Worm (Caenorhabditis elegans) whole organism, midembryonic: ENCODE measurements around the gene cpg-4.

Source experiments
- T22C8.4 ChIP-seq: fragments of 200-800 bp; sonication (Bioruptor generic); IDR thresholded peaks from 2 replicates; pipeline ENCODE4 v1.3.6; 2022; ENCODE audit warnings: missing genetic modification characterization, missing compliant biosample characterization
- cog-1 ChIP-seq: sonication (generic microtip); optimal IDR thresholded peaks from 2 replicates; lab custom pipeline; 2016; ENCODE audit warnings: missing genetic modification characterization, missing compliant biosample characterization
- flt-1 ChIP-seq: fragments of 200-800 bp; sonication (Bioruptor generic); IDR thresholded peaks from 2 replicates; pipeline ENCODE4 v1.3.6; 2022; ENCODE audit warnings: missing genetic modification characterization, missing compliant biosample characterization
- klf-2 ChIP-seq: fragments of 200-800 bp; sonication (Bioruptor generic); conservative IDR thresholded peaks from 2 replicates; pipeline ENCODE4 v1.3.6; 2022; ENCODE audit warnings: missing genetic modification reagents, missing genetic modification characterization, missing compliant biosample characterization
- med-1 ChIP-seq: sonication (generic microtip); optimal IDR thresholded peaks from 2 replicates; lab custom pipeline; 2017; ENCODE audit warnings: missing genetic modification characterization, mild to moderate bottlenecking, missing compliant biosample characterization, antibody characterized with exemption, missing genetic modification reagents; ENCODE audit not compliant: insufficient read depth
- ref-1 ChIP-seq: fragments of 200-800 bp; sonication (Bioruptor generic); conservative IDR thresholded peaks from 2 replicates; pipeline ENCODE4 v1.3.6; 2022; ENCODE audit warnings: missing genetic modification reagents, missing genetic modification characterization, missing compliant biosample characterization
- tab-1 ChIP-seq: fragments of 200-800 bp; sonication (Bioruptor generic); IDR thresholded peaks from 2 replicates; pipeline ENCODE4 v1.3.6; 2022; ENCODE audit warnings: missing genetic modification characterization, missing compliant biosample characterization
- ztf-23 ChIP-seq: fragments of 200-800 bp; sonication (Bioruptor generic); IDR thresholded peaks from 2 replicates; pipeline ENCODE4 v1.3.6; 2022; ENCODE audit warnings: missing genetic modification reagents, missing genetic modification characterization, missing compliant biosample characterization
- ztf-29 ChIP-seq: fragments of 200-800 bp; sonication (Bioruptor generic); IDR thresholded peaks from 2 replicates; pipeline ENCODE4 v1.3.6; 2022; ENCODE audit warnings: missing genetic modification reagents, missing genetic modification characterization, missing compliant biosample characterization

The cpg-4 gene

ce11 chrV:5996114-5996513 is at the start of gene cpg-4:
TSS of gene cpg-4 (plus strand) at chrV:5996416.
- no peak for TF ChIP-seq klf-2 (GFP tag; lab: Robert Waterston, UW)
- no peak for TF ChIP-seq med-1 (GFP tag; lab: Kevin White, UChicago)
- no peak for TF ChIP-seq ztf-23 (GFP tag; lab: Robert Waterston, UW)
- TF ChIP-seq tab-1 (GFP tag; lab: Robert Waterston, UW), result no peak
- TF ChIP-seq flt-1 (GFP tag; lab: Robert Waterston, UW), result no peak
- TF ChIP-seq ref-1 (GFP tag; lab: Robert Waterston, UW), result no peak
- no peak for TF ChIP-seq T22C8.4
- TF ChIP-seq ztf-29 (GFP tag; lab: Robert Waterston, UW), result no peak
- TF ChIP-seq cog-1 (tag; lab: Kevin White, UChicago), result no peak

DNA sequence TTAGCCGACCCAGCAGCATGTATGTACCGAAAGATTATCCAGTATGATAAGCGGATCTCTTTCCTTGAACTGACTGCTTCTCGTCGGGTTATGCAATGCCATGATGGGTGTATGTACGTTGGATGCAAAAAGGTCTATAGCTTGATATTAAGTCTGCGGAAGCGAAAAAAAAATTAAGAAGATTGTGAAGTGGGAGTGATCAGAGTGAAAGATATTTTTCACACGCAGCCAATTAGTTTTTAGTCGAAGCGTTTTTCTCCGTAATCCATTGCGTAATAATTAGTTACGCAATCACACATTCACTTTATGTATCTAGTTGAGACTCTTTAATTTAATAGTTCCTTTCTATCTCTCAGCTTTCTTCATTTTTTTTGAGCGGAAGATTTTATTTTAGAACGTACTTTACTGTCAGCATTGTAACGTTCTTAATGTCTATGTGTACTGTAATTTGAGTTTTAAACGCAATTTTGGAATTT is 46.5 kb upstream of the cpg-4 start:
- no peak for TF ChIP-seq ref-1 (GFP tag; lab: Robert Waterston, UW)
- TF ChIP-seq flt-1 (GFP tag; lab: Robert Waterston, UW), result no peak

DNA sequence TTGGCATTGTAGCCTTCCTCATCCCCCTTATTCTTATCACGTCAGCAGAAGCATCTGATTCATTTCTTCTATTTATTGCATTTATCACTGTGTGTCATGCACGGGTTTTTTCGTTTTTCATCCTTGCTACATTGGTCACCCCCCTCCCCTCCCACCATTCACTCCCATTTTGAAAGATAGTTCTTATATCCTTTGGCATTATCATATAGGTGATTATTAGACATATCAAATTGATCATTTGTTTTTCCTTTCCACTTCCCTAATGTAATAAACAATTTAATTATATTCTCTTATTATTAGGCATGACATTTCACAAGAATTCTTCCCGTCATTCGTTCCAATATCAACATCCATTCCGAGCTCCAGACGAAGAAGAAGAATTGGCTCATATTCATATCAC is 45.1 kb upstream of the cpg-4 start, which contains the start of gene M03F8.1:
M03F8.1 (plus strand) TSS at position 301 of the 400 bp plus-strand sequence.
- TF ChIP-seq flt-1 (GFP tag; lab: Robert Waterston, UW) (no peak), ztf-29 (GFP tag; lab: Robert Waterston, UW) (no peak), ref-1 (GFP tag; lab: Robert Waterston, UW) (no peak), T22C8.4 (no peak), cog-1 (tag; lab: Kevin White, UChicago) (no peak), ztf-23 (GFP tag; lab: Robert Waterston, UW) (no peak)

- TF ChIP-seq cog-1 (tag; lab: Kevin White, UChicago), result no peak
- no peak for TF ChIP-seq ztf-29 (GFP tag; lab: Robert Waterston, UW)
- no peak for TF ChIP-seq tab-1 (GFP tag; lab: Robert Waterston, UW)
- TF ChIP-seq klf-2 (GFP tag; lab: Robert Waterston, UW), result no peak
- TF ChIP-seq ref-1 (GFP tag; lab: Robert Waterston, UW), result no peak
- TF ChIP-seq ztf-23 (GFP tag; lab: Robert Waterston, UW), result no peak
- TF ChIP-seq med-1 (GFP tag; lab: Kevin White, UChicago), result no peak
- TF ChIP-seq flt-1 (GFP tag; lab: Robert Waterston, UW), result no peak
- no peak for TF ChIP-seq T22C8.4
Observed at ce11 chrV:5953086-5953485, 43.1 kb upstream of the cpg-4 start.

- TF ChIP-seq flt-1 (GFP tag; lab: Robert Waterston, UW) (no peak), ztf-23 (GFP tag; lab: Robert Waterston, UW) (no peak), tab-1 (GFP tag; lab: Robert Waterston, UW) (no peak), cog-1 (tag; lab: Kevin White, UChicago) (no peak), ref-1 (GFP tag; lab: Robert Waterston, UW) (no peak), klf-2 (GFP tag; lab: Robert Waterston, UW) (no peak), T22C8.4 (no peak), med-1 (GFP tag; lab: Kevin White, UChicago) (no peak), ztf-29 (GFP tag; lab: Robert Waterston, UW) (no peak)
Observed at ce11 chrV:5954747-5955146, 41.5 kb upstream of the cpg-4 start, which contains the start of gene M03F8.6. TSS of gene M03F8.6 (minus strand) at chrV:5954847.

- TF ChIP-seq klf-2 (GFP tag; lab: Robert Waterston, UW), result no peak
- no peak for TF ChIP-seq ref-1 (GFP tag; lab: Robert Waterston, UW)
- no peak for TF ChIP-seq cog-1 (tag; lab: Kevin White, UChicago)
- no peak for TF ChIP-seq tab-1 (GFP tag; lab: Robert Waterston, UW)
- no peak for TF ChIP-seq ztf-29 (GFP tag; lab: Robert Waterston, UW)
- no peak for TF ChIP-seq ztf-23 (GFP tag; lab: Robert Waterston, UW)
- no peak for TF ChIP-seq flt-1 (GFP tag; lab: Robert Waterston, UW)
- TF ChIP-seq T22C8.4, result no peak
- no peak for TF ChIP-seq med-1 (GFP tag; lab: Kevin White, UChicago)
Observed at ce11 chrV:5955627-5956026, 40.6 kb upstream of the cpg-4 start.

- TF ChIP-seq cog-1 (tag; lab: Kevin White, UChicago), result no peak
- no peak for TF ChIP-seq tab-1 (GFP tag; lab: Robert Waterston, UW)
- TF ChIP-seq klf-2 (GFP tag; lab: Robert Waterston, UW), result no peak
Observed at ce11 chrV:5961516-5961915, 34.7 kb upstream of the cpg-4 start, which contains the start of gene mcp-1. TSS of gene mcp-1 (plus strand) at chrV:5961807.

ce11 chrV:5963092-5963491 is 33.1 kb upstream of the cpg-4 start:
- no peak for TF ChIP-seq ztf-29 (GFP tag; lab: Robert Waterston, UW)

DNA sequence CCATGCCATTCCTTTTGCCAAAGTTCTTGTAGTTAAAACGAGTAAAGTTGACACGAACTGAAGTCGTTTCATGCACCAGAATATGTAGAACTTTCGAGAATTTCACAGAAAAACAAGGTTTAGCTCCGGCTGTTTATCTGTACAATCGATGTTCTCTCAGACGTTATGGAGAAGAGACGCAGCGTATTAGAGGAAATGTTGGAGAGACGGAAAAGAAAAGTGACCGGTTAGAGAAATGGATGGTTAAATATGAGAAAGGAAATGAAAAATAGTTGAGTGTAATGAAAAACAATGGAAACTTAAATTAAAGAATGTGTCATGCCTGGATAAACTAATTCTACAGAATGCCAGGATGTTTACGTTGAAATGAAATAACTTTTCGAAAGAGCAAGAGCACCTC is 32.5 kb upstream of the cpg-4 start, which contains the start of gene pcm-1:
pcm-1 (minus strand) TSS at position 187 of the 400 bp plus-strand sequence.
- TF ChIP-seq T22C8.4 (no peak), ztf-29 (GFP tag; lab: Robert Waterston, UW) (no peak), tab-1 (GFP tag; lab: Robert Waterston, UW) (no peak), ztf-23 (GFP tag; lab: Robert Waterston, UW) (no peak), klf-2 (GFP tag; lab: Robert Waterston, UW) (no peak), flt-1 (GFP tag; lab: Robert Waterston, UW) (no peak), cog-1 (tag; lab: Kevin White, UChicago) (no peak), ref-1 (GFP tag; lab: Robert Waterston, UW) (no peak), med-1 (GFP tag; lab: Kevin White, UChicago) (no peak)

ce11 chrV:5964658-5965178 is 31.5 kb upstream of the cpg-4 start:
- no peak for TF ChIP-seq T22C8.4
